Fruit fly (Drosophila melanogaster) whole organism, embryonic: ENCODE data around the gene RpS3.

Experiments used
- Atf-2 ChIP-seq: fragments of 200-800 bp; sonication (Bioruptor generic); optimal IDR thresholded peaks from 2 replicates; lab custom pipeline; 2016; ENCODE audit warnings: missing biosample characterization, missing genetic modification characterization
- Awh ChIP-seq: fragments of 200-800 bp; sonication (Bioruptor generic); IDR thresholded peaks from 2 replicates; pipeline ENCODE4, ENCODE4 v1.3.6; 2022; ENCODE audit warnings: missing biosample characterization, missing genetic modification characterization
- Bdp1 ChIP-seq: fragments of 200-800 bp; sonication (Bioruptor generic); optimal IDR thresholded peaks from 3 replicates; lab custom pipeline; 2016; ENCODE audit warnings: missing biosample characterization, missing genetic modification characterization
- Blimp-1 ChIP-seq: fragments of 200-800 bp; sonication (Bioruptor generic); optimal IDR thresholded peaks from 3 replicates; lab custom pipeline; 2018; ENCODE audit warnings: missing biosample characterization, missing genetic modification characterization, mild to moderate bottlenecking, moderate library complexity, missing genetic modification reagents
- BtbVII ChIP-seq: fragments of 200-800 bp; sonication (Bioruptor generic); optimal IDR thresholded peaks from 3 replicates; lab custom pipeline; 2017; ENCODE audit warnings: missing biosample characterization, mild to moderate bottlenecking, missing genetic modification characterization
- CG10543 ChIP-seq: fragments of 200-800 bp; sonication (Bioruptor generic); optimal IDR thresholded peaks from 3 replicates; lab custom pipeline; 2017; ENCODE audit warnings: missing biosample characterization, mild to moderate bottlenecking, missing genetic modification characterization, moderate library complexity
- CG11504 ChIP-seq: fragments of 200-800 bp; sonication (Bioruptor generic); optimal IDR thresholded peaks from 3 replicates; lab custom pipeline; 2019; ENCODE audit warnings: missing biosample characterization, mild to moderate bottlenecking, missing genetic modification characterization, moderate library complexity
- CG15514 ChIP-seq: fragments of 200-800 bp; sonication (Bioruptor generic); optimal IDR thresholded peaks from 3 replicates; lab custom pipeline; 2017; ENCODE audit warnings: missing biosample characterization, missing genetic modification characterization, mild to moderate bottlenecking, moderate library complexity, missing genetic modification reagents
- CG17359 ChIP-seq: fragments of 200-800 bp; sonication (Bioruptor generic); optimal IDR thresholded peaks from 3 replicates; lab custom pipeline; 2018; ENCODE audit warnings: missing biosample characterization, mild to moderate bottlenecking, missing genetic modification characterization, moderate library complexity
- CG17361 ChIP-seq: fragments of 200-800 bp; sonication (Bioruptor generic); IDR thresholded peaks from 3 replicates; pipeline ENCODE4 v1.3.6; 2022; ENCODE audit warnings: missing biosample characterization, missing genetic modification characterization
- CG2199 ChIP-seq: fragments of 200-800 bp; sonication (Bioruptor generic); IDR thresholded peaks from 3 replicates; pipeline ENCODE4 v1.3.6; 2022; ENCODE audit warnings: missing biosample characterization, missing genetic modification characterization
- CG32532 ChIP-seq: fragments of 200-800 bp; sonication (Bioruptor generic); IDR thresholded peaks from 2 replicates; pipeline ENCODE4 v1.3.6; 2022; ENCODE audit warnings: missing biosample characterization, missing genetic modification characterization
- CG3726 ChIP-seq: fragments of 200-800 bp; sonication (Bioruptor generic); IDR thresholded peaks from 3 replicates; pipeline ENCODE4, ENCODE4 v1.3.6; 2022; ENCODE audit warnings: missing biosample characterization, missing genetic modification characterization
- CG4730 ChIP-seq: fragments of 200-800 bp; sonication (Bioruptor generic); IDR thresholded peaks from 2 replicates; pipeline ENCODE4 v1.3.6; 2022; ENCODE audit warnings: missing biosample characterization, missing genetic modification characterization
- CG6254 ChIP-seq: fragments of 200-800 bp; sonication (Bioruptor generic); optimal IDR thresholded peaks from 3 replicates; lab custom pipeline; 2017; ENCODE audit warnings: mild to moderate bottlenecking, missing biosample characterization, missing genetic modification reagents, missing genetic modification characterization
- CG6791 ChIP-seq: fragments of 200-800 bp; sonication (Bioruptor generic); IDR thresholded peaks from 3 replicates; pipeline ENCODE4 v1.3.6; 2022; ENCODE audit warnings: missing biosample characterization, missing genetic modification characterization; ENCODE audit not compliant: partially characterized antibody
- CG6854 ChIP-seq: fragments of 200-800 bp; sonication (Bioruptor generic); optimal IDR thresholded peaks from 3 replicates; lab custom pipeline; 2017; ENCODE audit warnings: missing biosample characterization, mild to moderate bottlenecking, missing genetic modification characterization
- CG8388 ChIP-seq: fragments of 200-800 bp; sonication (Bioruptor generic); optimal IDR thresholded peaks from 2 replicates; lab custom pipeline; 2019; ENCODE audit warnings: missing biosample characterization, mild to moderate bottlenecking, missing genetic modification characterization, moderate library complexity
- Dad ChIP-seq: fragments of 200-800 bp; sonication (Bioruptor generic); optimal IDR thresholded peaks from 3 replicates; lab custom pipeline; 2016; ENCODE audit warnings: missing biosample characterization, missing genetic modification characterization
- Dbx ChIP-seq: fragments of 200-800 bp; sonication (Bioruptor generic); IDR thresholded peaks from 3 replicates; pipeline ENCODE4 v1.3.6; 2022; ENCODE audit warnings: missing biosample characterization, missing genetic modification characterization
- Dll ChIP-seq: fragments of 200-800 bp; sonication (Bioruptor generic); IDR thresholded peaks from 4 replicates; pipeline ENCODE4 v1.3.6; 2022; ENCODE audit warnings: missing biosample characterization, missing genetic modification characterization; ENCODE audit not compliant: partially characterized antibody
- Drgx ChIP-seq: fragments of 200-800 bp; sonication (Bioruptor generic); IDR thresholded peaks from 2 replicates; pipeline ENCODE4 v1.3.6; 2022; ENCODE audit warnings: missing biosample characterization, missing genetic modification characterization
- Fer2 ChIP-seq: fragments of 200-800 bp; sonication (Bioruptor generic); optimal IDR thresholded peaks from 2 replicates; lab custom pipeline; 2018; ENCODE audit warnings: missing biosample characterization, mild to moderate bottlenecking, missing genetic modification characterization, moderate library complexity
- Gsc ChIP-seq: fragments of 200-800 bp; sonication (Bioruptor generic); IDR thresholded peaks from 2 replicates; pipeline ENCODE4 v1.3.6; 2022; ENCODE audit warnings: missing biosample characterization, missing genetic modification characterization
- Hand ChIP-seq: fragments of 200-800 bp; sonication (Bioruptor generic); optimal IDR thresholded peaks from 2 replicates; lab custom pipeline; 2017; ENCODE audit warnings: mild to moderate bottlenecking, missing biosample characterization, missing genetic modification reagents, missing genetic modification characterization
- Med ChIP-seq: fragments of 200-800 bp; sonication (Bioruptor generic); peaks from one replicate; lab custom pipeline; 2016; ENCODE audit warnings: missing biosample characterization, missing genetic modification characterization, mild to moderate bottlenecking, inconsistent platforms, moderate library complexity
- Mrtf ChIP-seq: fragments of 200-800 bp; sonication (Bioruptor generic); IDR thresholded peaks from 3 replicates; pipeline ENCODE4 v1.3.6; 2022; ENCODE audit warnings: missing biosample characterization, missing genetic modification characterization
- Rx ChIP-seq: fragments of 200-800 bp; sonication (Bioruptor generic); IDR thresholded peaks from 2 replicates; pipeline ENCODE4 v1.3.6; 2022; ENCODE audit warnings: missing biosample characterization, missing genetic modification characterization
- Sry-δ ChIP-seq: fragments of 200-800 bp; sonication (Bioruptor generic); optimal IDR thresholded peaks from 2 replicates; lab custom pipeline; 2016; ENCODE audit warnings: missing biosample characterization, missing genetic modification characterization
- Stat92E ChIP-seq, 3 experiments: fragments of >200 bp in 2 of 3; fragments of 200-800 bp in 1 of 3; sonication (Bioruptor generic) in 1 of 3; optimal IDR thresholded peaks; 2 replicates each; lab custom pipeline; 2017 to 2019; ENCODE audit warnings: missing biosample characterization in 3 of 3, missing genetic modification characterization in 3 of 3, mild to moderate bottlenecking in 1 of 3, moderate library complexity in 1 of 3
- Tbp ChIP-seq: fragments of >200 bp; optimal IDR thresholded peaks from 2 replicates; lab custom pipeline; 2018; ENCODE audit warnings: missing biosample characterization, missing genetic modification characterization
- Trl ChIP-seq, 3 experiments: fragments of >200 bp in 2 of 3; fragments of 200-800 bp in 1 of 3; sonication (Bioruptor generic) in 1 of 3; optimal IDR thresholded peaks; 2 replicates in 1 of 3; 3 replicates in 2 of 3; lab custom pipeline; 2016 to 2017; ENCODE audit warnings: missing biosample characterization in 1 of 3, missing genetic modification characterization in 1 of 3
- aop ChIP-seq: fragments of 200-800 bp; sonication (Bioruptor generic); IDR thresholded peaks from 2 replicates; pipeline ENCODE4 v1.3.6; 2022; ENCODE audit warnings: missing biosample characterization, missing genetic modification characterization
- bsh ChIP-seq, 2 experiments: fragments of 200-800 bp; sonication (Bioruptor generic); optimal IDR thresholded peaks; 2 replicates each; lab custom pipeline; 2017 to 2018; ENCODE audit warnings: mild to moderate bottlenecking in 2 of 2, missing biosample characterization in 2 of 2, missing genetic modification characterization in 2 of 2, moderate library complexity in 1 of 2
- cas ChIP-seq: fragments of 200-800 bp; sonication (Bioruptor generic); IDR thresholded peaks from 2 replicates; pipeline ENCODE4 v1.3.6; 2022; ENCODE audit warnings: missing biosample characterization, missing genetic modification characterization
- chinmo ChIP-seq: fragments of 200-800 bp; sonication (Bioruptor generic); IDR thresholded peaks from 4 replicates; pipeline ENCODE4 v1.3.6; 2022; ENCODE audit warnings: missing biosample characterization, missing genetic modification characterization; ENCODE audit not compliant: partially characterized antibody
- ci ChIP-seq: fragments of 200-800 bp; sonication (Bioruptor generic); IDR thresholded peaks from 3 replicates; pipeline ENCODE4 v1.3.6; 2022; ENCODE audit warnings: missing biosample characterization, missing genetic modification characterization
- ewg ChIP-seq: fragments of 200-800 bp; sonication (Bioruptor generic); optimal IDR thresholded peaks from 3 replicates; lab custom pipeline; 2017; ENCODE audit warnings: mild to moderate bottlenecking, missing biosample characterization, missing genetic modification reagents, missing genetic modification characterization
- eyg ChIP-seq: fragments of 200-800 bp; sonication (Bioruptor generic); optimal IDR thresholded peaks from 3 replicates; lab custom pipeline; 2016; ENCODE audit warnings: missing biosample characterization, missing genetic modification characterization
- gcm ChIP-seq: fragments of 200-800 bp; sonication (Bioruptor generic); optimal IDR thresholded peaks from 2 replicates; lab custom pipeline; 2019; ENCODE audit warnings: missing biosample characterization, mild to moderate bottlenecking, missing genetic modification characterization, moderate library complexity
- gcm2 ChIP-seq: fragments of 200-800 bp; sonication (Bioruptor generic); optimal IDR thresholded peaks from 2 replicates; lab custom pipeline; 2016; ENCODE audit warnings: missing biosample characterization, missing genetic modification characterization
- gsb-n ChIP-seq: fragments of 200-800 bp; sonication (Bioruptor generic); optimal IDR thresholded peaks from 3 replicates; lab custom pipeline; 2018; ENCODE audit warnings: missing biosample characterization, mild to moderate bottlenecking, missing genetic modification characterization
- hth ChIP-seq: fragments of >200 bp; optimal IDR thresholded peaks from 2 replicates; lab custom pipeline; 2017; ENCODE audit warnings: inconsistent platforms
- sc ChIP-seq, 3 experiments: fragments of >200 bp in 2 of 3; fragments of 200-800 bp in 1 of 3; sonication (Bioruptor generic) in 1 of 3; optimal IDR thresholded peaks; 2 replicates in 2 of 3; 3 replicates in 1 of 3; lab custom pipeline; 2017; ENCODE audit warnings: mild to moderate bottlenecking in 1 of 3, missing biosample characterization in 1 of 3, missing genetic modification characterization in 1 of 3, missing genetic modification reagents in 1 of 3
- sqz ChIP-seq: fragments of 200-800 bp; sonication (Bioruptor generic); optimal IDR thresholded peaks from 3 replicates; lab custom pipeline; 2018; ENCODE audit warnings: missing biosample characterization, mild to moderate bottlenecking, missing genetic modification characterization
- stc ChIP-seq: fragments of 200-800 bp; sonication (Bioruptor generic); IDR thresholded peaks from 2 replicates; pipeline ENCODE4 v1.3.6; 2022; ENCODE audit warnings: missing biosample characterization, missing genetic modification characterization
- usp ChIP-seq: fragments of >200 bp; optimal IDR thresholded peaks from 2 replicates; lab custom pipeline; 2017; ENCODE audit warnings: missing biosample characterization, missing genetic modification characterization

RpS3 gene

dm6 chr3R:23383723-23384122 is 25.1 kb downstream of the RpS3 start (continued):
- TF ChIP-seq CG6854 (GFP tag; lab: Kevin White, UChicago) (no peak), Gsc (GFP tag; lab: Robert Waterston, UW) (no peak), CG6254 (GFP tag; lab: Kevin White, UChicago) (no peak), CG17361 (GFP tag; lab: Robert Waterston, UW) (no peak), Atf-2 (no peak), Bdp1 (GFP tag; lab: Kevin White, UChicago) (no peak), Tbp (no peak), Med (GFP tag; lab: Kevin White, UChicago) (peak; percentile 13), CG32532 (GFP tag; lab: Robert Waterston, UW) (no peak), bsh (GFP tag; optimal IDR thresholded peaks at IDR 0.05; lab: Kevin White, UChicago) (peak in 1 of 2 experiments; percentile 5), ewg (peak; percentile 88), ci (GFP tag; lab: Robert Waterston, UW) (no peak), sc (optimal IDR thresholded peaks at IDR 0.05; lab: Kevin White, UChicago) (no peak), sc (GFP tag; optimal IDR thresholded peaks at IDR 0.05; lab: Kevin White, UChicago) (no peak), CG6791 (GFP tag; lab: Robert Waterston, UW) (no peak), CG10543 (GFP tag; lab: Kevin White, UChicago) (no peak)

DNA sequence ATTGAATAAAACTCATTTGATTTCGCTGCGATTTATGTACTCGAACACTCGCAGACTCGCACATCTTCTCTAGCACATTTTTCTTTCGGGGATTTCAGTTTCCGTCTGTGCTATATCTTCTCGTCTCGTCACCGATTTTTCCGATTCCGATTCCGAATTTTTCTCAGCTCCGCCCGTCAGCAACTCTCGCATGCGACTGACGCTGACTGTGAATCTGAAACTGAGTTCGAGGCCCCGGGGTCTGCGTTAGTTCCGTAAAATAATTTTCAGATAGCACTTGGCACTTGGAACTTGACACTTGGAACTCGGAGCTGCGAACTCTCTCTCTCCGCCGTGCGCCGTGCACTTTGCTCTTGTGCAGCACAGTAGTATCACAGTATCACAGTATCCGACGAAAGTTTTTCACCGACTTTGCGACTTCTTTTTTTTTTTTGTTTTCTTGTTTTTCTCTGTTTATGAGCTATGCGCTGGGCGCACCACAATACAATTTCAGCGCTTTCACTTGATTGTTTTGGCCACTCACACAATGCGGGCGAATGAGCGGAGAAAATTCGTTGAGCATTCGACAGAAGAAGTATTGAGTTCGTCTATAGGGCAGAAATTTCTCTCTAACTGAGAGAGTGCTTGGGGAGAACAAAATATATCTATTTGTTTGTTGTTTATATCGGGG is 26.1 kb downstream of the RpS3 start, which contains the start of gene CG4393:
CG4393 (minus strand) TSS at position 187 of the 670 bp plus-strand sequence.
- no peak for TF ChIP-seq Stat92E (GFP tag; optimal IDR thresholded peaks at IDR 0.05; lab: Kevin White, UChicago)
- no peak for TF ChIP-seq CG3726
- no peak for TF ChIP-seq Hand
- TF ChIP-seq chinmo (GFP tag; lab: Robert Waterston, UW), result 0 out of 4 replicates have a peak, but pooled peaks have one; percentile 44
- peak; percentile 2; the same call in 1 of the 2 replicates for TF ChIP-seq aop (GFP tag; lab: Robert Waterston, UW)
- TF ChIP-seq Trl (optimal IDR thresholded peaks at IDR 0.05; lab: Kevin White, UChicago), result peak; percentile 53 to 67
- TF ChIP-seq Trl (GFP tag; optimal IDR thresholded peaks at IDR 0.05; lab: Kevin White, UChicago), result no peak
- no peak for TF ChIP-seq gsb-n (tag; lab: Kevin White, UChicago)
- TF ChIP-seq Rx (GFP tag; lab: Robert Waterston, UW), result no peak
- no peak for TF ChIP-seq hth (lab: Kevin White, UChicago)
- no peak for TF ChIP-seq eyg (GFP tag; lab: Kevin White, UChicago)
- peak; percentile 94 for TF ChIP-seq gcm
- TF ChIP-seq Drgx (GFP tag; lab: Robert Waterston, UW), result peak; percentile 59
- peak; percentile 61 for TF ChIP-seq Blimp-1 (GFP tag; lab: Kevin White, UChicago)
- TF ChIP-seq CG11504 (tag; lab: Kevin White, UChicago), result no peak
- no peak for TF ChIP-seq Fer2 (tag; lab: Kevin White, UChicago)
- 0 out of 3 replicates have a peak, but pooled peaks have one; percentile 24 for TF ChIP-seq Dbx (GFP tag; lab: Robert Waterston, UW)
- TF ChIP-seq Sry-δ (GFP tag; lab: Kevin White, UChicago), result no peak
- TF ChIP-seq ewg, result peak; percentile 25
- TF ChIP-seq Dad (GFP tag; lab: Kevin White, UChicago), result no peak
- peak; percentile 86; the same call in 1 of the 3 replicates for TF ChIP-seq CG2199
- no peak for TF ChIP-seq cas (GFP tag; lab: Robert Waterston, UW)
- TF ChIP-seq Awh, result 0 out of 2 replicates have a peak, but pooled peaks have one; percentile 17
- no peak for TF ChIP-seq Mrtf (GFP tag; lab: Robert Waterston, UW)
- TF ChIP-seq usp (GFP tag; lab: Kevin White, UChicago), result no peak
- peak; percentile 89 for TF ChIP-seq CG15514 (GFP tag; lab: Kevin White, UChicago)
- TF ChIP-seq Dll, result peak; percentile 36; the same call in 2 of the 4 replicates
- peak; percentile 94 for TF ChIP-seq CG8388 (GFP tag; lab: Kevin White, UChicago)
- no peak for TF ChIP-seq BtbVII
- TF ChIP-seq CG4730, result no peak
- TF ChIP-seq ci (GFP tag; lab: Robert Waterston, UW), result 0 out of 3 replicates have a peak, but pooled peaks have one; percentile 35
- peak; percentile 18 for TF ChIP-seq gcm2
- TF ChIP-seq Med (GFP tag; lab: Kevin White, UChicago), result peak; percentile 61
- TF ChIP-seq stc (GFP tag; lab: Robert Waterston, UW), result no peak
- TF ChIP-seq CG17359 (tag; lab: Kevin White, UChicago), result peak; percentile 15
- TF ChIP-seq sqz (GFP tag; lab: Kevin White, UChicago), result peak; percentile 41
